Worm (Caenorhabditis elegans): ENCODE data around the gene vamp-7.

ce11 chrIV:2658733-2659132 lies 50.9 kb downstream of the vamp-7 start:
- TF ChIP-seq W03F9.2 (tag; optimal IDR thresholded peaks at IDR 0.05) (no peak), him-1 (tag; optimal IDR thresholded peaks at IDR 0.05) (no peak), dao-5 (tag; optimal IDR thresholded peaks at IDR 0.05) (no peak)
